Worm (Caenorhabditis elegans) whole organism, young adult: ENCODE data around the gene lin-42.

Experiments
- bed-2 ChIP-seq: fragments of 200-800 bp; sonication (Bioruptor generic); IDR thresholded peaks from 2 replicates; pipeline ENCODE4 v1.3.6; 2022; ENCODE audit warnings: missing genetic modification reagents, missing genetic modification characterization, missing compliant biosample characterization
- egrh-3 ChIP-seq: fragments of 200-800 bp; sonication (Bioruptor generic); IDR thresholded peaks from 2 replicates; pipeline ENCODE4 v1.3.6; 2022; ENCODE audit warnings: missing genetic modification reagents, missing genetic modification characterization, missing compliant biosample characterization

- no peak for TF ChIP-seq egrh-3 (GFP tag; lab: Robert Waterston, UW)
- TF ChIP-seq bed-2 = no peak
These were observed 41.0 kb upstream of the lin-42 start, which contains the start of gene srz-64 for ce11 chrII:1293157-1293556.
